Fruit fly (Drosophila melanogaster) S2 (cell line): ENCODE measurements around the gene bowl.

ENCODE experiments used
- CG8478 ChIP-seq: fragments of >200 bp; optimal IDR thresholded peaks from 2 replicates; lab custom pipeline; 2018
- CTCF ChIP-seq, 2 experiments: fragments of >200 bp; optimal IDR thresholded peaks; 2 replicates each; lab custom pipeline; 2018

bowl gene

DNA sequence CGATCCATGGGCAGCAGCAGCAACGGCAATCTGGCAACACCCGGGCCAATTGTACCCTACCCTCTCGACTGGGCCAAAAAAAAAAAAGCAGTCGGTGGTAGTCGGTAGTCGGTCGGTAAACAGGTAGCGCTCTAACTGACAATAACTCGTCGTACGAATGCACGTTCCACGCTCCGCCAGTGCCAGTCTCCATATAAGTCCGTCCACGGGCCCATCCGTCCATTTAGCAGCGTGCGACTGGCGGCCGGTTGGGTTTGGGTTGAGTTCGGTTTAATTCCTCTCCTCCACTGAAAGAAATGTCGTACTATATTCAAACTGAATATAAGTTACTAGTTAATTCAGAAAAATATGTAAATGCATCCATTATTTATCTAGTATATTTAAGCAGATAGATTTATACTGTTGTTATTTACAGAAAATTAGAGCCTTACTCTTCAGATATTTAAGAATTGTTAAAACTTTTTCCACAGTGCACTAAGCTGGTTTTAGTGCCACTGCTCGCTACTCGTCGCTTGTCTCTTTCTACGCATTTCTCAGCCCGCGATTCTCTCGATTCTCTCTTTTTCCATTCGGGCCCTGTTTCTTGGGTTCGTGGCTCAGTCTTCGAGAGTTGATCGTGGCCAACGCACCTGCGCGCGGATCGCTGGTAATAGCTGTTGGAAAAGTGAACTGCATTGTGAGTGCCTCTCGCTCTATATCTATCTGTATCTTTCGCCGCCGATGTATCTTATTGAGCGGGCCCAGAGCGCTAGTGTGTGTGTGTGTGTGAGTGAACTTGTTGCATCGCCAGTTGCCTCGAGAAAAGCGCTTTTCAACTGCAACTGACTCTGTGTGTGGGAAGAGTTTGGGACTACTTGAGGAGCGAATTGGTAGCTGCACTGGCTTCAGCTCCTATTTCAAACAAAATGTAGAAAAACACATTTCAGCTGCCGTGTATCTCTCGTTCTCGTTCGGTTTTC is at the start of gene bowl:
Gene bowl (plus strand): TSS at position 592 of the 959 bp plus-strand sequence.
- TF ChIP-seq CTCF (optimal IDR thresholded peaks at IDR 0.05; lab: Kevin White, UChicago) = peak in 1 of 2 experiments; percentile 20
- TF ChIP-seq CG8478 (lab: Kevin White, UChicago) = no peak

DNA sequence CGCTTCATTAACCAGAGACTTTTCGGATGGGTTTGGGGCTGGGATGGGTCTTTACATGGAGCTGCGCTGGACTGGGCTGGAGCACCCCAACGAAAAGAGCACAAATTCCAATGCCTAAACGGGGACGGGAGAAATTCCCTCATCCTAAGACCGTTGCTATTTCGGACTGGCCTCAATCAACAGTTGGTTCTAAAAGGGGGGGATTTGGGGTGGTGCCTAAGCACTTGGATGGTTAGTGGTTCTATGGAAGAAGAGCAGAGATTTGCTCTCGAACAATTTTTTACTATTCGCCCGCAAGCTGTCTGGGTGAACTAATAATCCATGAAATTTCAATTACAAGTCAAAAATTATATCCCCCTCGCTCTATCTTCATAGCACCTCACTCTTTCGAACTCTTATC is 41.9 kb upstream of the bowl start:
- TF ChIP-seq CTCF (optimal IDR thresholded peaks at IDR 0.05; lab: Kevin White, UChicago) (no peak), CG8478 (lab: Kevin White, UChicago) (no peak)

DNA sequence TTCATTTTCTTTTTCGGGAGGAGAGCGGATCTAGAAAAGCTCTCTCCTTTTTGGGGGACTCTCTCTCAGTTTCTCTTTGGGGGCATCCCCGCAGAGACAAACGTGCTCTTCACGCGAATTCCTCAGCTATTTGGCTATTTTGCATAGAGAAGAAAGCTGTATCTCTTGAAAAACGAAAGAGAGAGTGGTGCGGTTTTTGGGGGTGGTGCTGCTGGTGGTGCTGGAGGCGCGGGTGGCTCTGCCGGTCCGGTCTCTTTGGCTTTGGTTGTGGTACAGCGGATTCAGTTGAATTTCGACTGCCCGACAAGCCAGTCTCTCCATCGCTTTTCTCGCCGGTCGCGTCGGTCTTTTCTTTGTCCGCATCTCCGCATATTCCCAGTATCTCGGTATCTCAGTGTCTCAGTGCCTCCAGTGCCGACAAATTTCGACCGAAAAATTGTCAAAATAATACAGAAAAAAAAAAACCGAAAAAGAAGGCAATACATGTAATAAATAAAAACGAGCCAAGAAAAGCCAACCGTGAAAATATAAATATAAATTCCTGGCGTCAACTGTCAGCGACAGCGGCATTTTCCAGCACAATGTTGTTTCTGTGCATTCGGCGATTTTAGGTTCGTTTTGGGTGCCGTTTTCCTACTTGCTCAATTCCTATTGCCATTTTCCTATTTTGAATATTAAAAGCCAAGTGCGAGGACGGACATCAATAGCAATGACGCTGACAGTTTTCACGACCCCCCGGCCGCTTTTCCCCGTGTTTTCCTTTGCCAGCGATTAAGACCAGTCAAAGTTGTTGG is 41.1 kb upstream of the bowl start, which contains the start of gene CG10019:
Gene CG10019 (plus strand): TSS at position 285 of the 794 bp plus-strand sequence.
- no peak for TF ChIP-seq CTCF (optimal IDR thresholded peaks at IDR 0.05; lab: Kevin White, UChicago)
- no peak for TF ChIP-seq CG8478 (lab: Kevin White, UChicago)

- TF ChIP-seq CG8478 (lab: Kevin White, UChicago) (no peak), CTCF (optimal IDR thresholded peaks at IDR 0.05; lab: Kevin White, UChicago) (no peak)
Observed at dm6 chr2L:3731055-3731454, 40.4 kb upstream of the bowl start.

DNA sequence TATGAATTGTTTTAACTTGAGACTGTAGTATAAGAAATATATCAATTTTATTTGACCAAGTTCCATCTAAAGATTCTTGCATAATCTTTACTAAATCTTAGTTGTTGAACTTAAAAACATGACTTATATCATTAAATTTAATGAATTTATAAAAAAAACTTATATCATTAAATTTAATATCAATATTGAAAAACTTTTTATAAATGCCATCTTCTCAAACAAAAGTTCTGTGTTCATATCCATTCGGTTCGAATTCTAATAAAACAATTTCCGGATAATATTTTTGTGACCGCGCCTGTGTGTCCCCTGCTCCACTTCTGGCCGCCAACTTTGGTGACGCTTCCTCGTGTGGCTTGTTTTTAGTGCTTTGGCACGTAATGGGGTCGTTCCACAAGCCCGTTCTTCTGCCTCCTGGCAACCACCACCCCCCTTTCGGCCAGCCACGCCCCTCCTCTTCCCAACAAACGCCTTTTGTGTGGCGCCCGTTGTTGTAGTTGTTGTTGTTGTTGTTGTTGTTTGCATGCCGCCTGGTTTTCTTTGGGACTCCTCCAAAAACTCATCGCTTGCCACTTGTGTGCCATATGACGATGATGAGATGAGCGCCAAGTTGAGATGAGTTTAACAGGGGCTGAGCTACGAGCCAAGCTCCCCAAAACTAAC is 34.4 kb upstream of the bowl start:
- TF ChIP-seq CG8478 (lab: Kevin White, UChicago) = no peak
- no peak for TF ChIP-seq CTCF (optimal IDR thresholded peaks at IDR 0.05; lab: Kevin White, UChicago)

DNA sequence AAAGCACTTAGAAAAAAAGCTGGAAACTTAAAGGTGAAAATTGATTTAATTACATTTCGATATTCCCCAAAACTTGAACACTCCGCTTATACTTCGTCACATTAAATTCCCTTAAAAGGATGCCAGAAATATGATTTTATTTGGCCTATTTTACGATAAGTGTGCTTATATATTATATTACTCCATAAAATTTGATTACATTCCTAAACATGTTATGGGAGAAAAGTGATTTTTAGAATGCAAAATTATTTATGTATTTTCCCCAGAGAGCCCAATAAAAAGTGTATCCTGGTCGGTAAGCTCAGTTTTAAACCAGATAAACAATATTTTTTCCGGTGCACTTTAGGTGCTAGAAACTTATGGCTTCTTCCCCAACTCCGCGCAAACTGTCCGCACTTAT is 33.8 kb upstream of the bowl start:
- TF ChIP-seq CG8478 (lab: Kevin White, UChicago) = no peak
- TF ChIP-seq CTCF (optimal IDR thresholded peaks at IDR 0.05; lab: Kevin White, UChicago) = no peak

DNA sequence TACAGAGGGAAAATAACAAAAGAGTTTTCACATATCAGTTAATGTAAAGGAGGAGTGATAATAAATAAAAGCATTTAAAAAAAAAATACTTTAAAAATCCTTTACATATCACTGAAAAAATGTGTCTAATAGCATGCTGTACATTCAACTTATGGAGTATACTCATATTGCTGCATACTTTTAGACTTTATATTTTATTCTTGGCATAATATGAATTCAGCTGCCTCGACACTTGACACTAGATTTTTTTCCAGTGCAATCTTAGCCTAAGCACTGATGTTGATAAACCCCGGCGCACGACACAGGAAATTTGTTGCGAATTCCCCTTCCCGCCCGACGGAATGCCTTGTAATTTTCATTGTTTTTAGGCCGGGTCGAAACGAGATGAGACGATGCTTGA is 31.1 kb upstream of the bowl start:
- TF ChIP-seq CG8478 (lab: Kevin White, UChicago) (no peak), CTCF (optimal IDR thresholded peaks at IDR 0.05; lab: Kevin White, UChicago) (no peak)

- TF ChIP-seq CG8478 (lab: Kevin White, UChicago) (no peak), CTCF (optimal IDR thresholded peaks at IDR 0.05; lab: Kevin White, UChicago) (no peak)
Observed at dm6 chr2L:3748691-3749090, 22.8 kb upstream of the bowl start.

DNA sequence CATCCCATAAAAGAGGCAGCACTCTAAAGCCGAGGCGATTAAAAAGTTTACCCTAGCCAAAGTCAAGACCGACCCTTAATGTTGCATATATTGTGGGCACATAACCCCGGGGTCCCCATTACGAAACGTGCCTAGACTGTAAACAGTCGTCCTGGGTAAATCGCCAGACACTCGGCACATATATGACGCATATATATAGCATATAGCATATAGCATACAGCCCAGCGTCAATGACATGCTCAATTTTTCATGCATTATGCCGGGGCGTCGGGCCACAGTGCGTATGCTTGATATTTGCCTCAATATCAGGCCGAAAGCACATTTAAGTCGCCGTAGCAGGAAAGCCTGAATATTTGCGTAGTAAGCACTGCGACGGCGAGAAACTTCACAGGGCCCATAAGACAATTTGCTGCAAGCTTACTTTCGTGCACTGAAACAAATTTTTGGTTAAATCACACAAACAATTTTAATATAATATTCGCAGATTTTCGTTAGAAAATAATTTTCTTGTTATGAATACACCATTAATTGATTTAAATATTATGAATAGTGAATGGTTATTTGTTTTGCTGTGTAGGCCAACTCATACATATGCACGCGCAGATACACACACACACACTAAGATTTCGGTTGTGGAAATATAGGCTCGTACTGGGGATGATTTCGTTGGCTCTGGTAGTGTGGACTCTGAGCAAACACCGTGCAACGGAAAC is 16.5 kb upstream of the bowl start:
- TF ChIP-seq CTCF (optimal IDR thresholded peaks at IDR 0.05; lab: Kevin White, UChicago) = no peak
- TF ChIP-seq CG8478 (lab: Kevin White, UChicago) = no peak

dm6 chr2L:3756831-3757351 is 14.6 kb upstream of the bowl start, which contains the start of gene CG43707:
CG43707 (plus strand) TSS chr2L:3757256.
- no peak for TF ChIP-seq CG8478 (lab: Kevin White, UChicago)
- no peak for TF ChIP-seq CTCF (optimal IDR thresholded peaks at IDR 0.05; lab: Kevin White, UChicago)

DNA sequence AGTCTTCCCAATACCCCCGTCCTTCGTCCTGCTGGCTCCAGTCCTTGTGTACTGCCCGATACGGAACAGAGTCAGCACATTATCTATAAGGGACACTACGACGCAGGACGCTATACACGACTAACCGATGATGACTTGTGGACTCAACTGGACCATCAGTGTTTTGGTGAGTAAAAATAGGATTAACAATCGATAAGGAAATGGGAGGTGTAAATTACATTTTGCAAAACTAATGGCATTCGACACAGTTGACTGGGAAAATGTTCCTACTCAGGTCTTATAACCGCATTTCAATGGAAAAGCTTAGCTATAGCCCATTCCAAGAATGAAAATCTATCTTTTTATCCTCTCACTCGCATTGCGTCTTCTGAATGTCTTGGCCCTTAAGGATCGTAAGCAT is 6.3 kb upstream of the bowl start, which contains the start of gene CG43703:
Gene CG43703 (plus strand): TSS at position 301 of the 400 bp plus-strand sequence.
- TF ChIP-seq CTCF (optimal IDR thresholded peaks at IDR 0.05; lab: Kevin White, UChicago) (no peak), CG8478 (lab: Kevin White, UChicago) (no peak)

- TF ChIP-seq CTCF (optimal IDR thresholded peaks at IDR 0.05; lab: Kevin White, UChicago) (no peak), CG8478 (lab: Kevin White, UChicago) (no peak)
Observed at dm6 chr2L:3769718-3770461, 1.6 kb upstream of the bowl start.

DNA sequence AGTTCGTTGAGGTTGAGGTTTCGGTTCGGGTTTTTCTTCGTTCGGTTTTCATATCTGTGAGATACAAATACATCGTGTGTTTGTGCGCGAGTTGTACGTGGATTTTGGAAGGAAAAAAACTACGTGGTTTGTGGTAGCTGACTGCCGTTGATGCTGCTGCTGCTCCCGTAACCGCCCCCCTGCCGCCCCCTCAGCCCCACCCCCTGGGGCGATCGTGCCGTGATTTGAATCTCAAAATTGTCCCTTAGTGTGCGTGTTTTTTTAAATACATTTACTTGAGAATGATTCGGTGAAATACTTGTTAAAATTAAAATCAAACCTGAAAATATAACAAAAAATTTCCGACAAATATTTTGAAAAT is 548 bp downstream of the bowl start:
- TF ChIP-seq CTCF (optimal IDR thresholded peaks at IDR 0.05; lab: Kevin White, UChicago) = peak in 1 of 2 experiments; percentile 3
- no peak for TF ChIP-seq CG8478 (lab: Kevin White, UChicago)
